Comparison of ENCODE assay signal across 1 worm cellular context in the genomic region with DNA sequence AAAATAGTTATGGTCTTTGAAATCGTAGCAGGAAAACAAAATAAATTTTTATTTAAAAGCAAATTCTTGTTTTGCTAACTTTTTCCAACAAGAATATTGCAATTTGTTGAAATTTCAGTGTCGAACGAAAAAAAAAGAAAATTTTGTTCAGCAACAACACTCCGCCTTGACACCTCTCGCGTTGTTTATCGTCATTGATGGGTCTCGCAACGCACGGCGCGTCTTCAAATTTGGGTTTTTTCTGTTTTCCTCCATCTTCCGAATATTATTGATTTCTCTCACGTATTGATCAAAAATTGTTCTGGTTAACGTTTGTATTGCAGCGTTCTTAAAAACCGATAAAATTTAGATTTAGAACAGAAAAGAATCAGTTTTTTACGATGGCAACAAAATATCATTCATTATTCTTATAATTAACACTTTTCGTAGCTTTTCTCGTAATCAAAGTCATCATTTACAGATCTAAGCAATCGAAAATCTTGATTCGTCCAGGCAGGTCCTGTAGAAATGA.
TF ChIP-seq lines count a peak whose summit lies in the region.

A gene (plus strand): TSS at position 461 of the 511 bp plus-strand sequence.

TF ChIP-seq in whole organism, L1 larva, 84 proteins besides CTCF, POLR2A, EP300 and RAD21 (continued from another document):
- TF ChIP-seq F16B12.6 (tag; optimal IDR thresholded peaks at IDR 0.05; lab: Kevin White, UChicago): peak; percentile 31
- TF ChIP-seq nhr-47 (tag; optimal IDR thresholded peaks at IDR 0.05; lab: Kevin White, UChicago): peak; percentile 19
- TF ChIP-seq aha-1 (tag; optimal IDR thresholded peaks at IDR 0.05; lab: Kevin White, UChicago): no peak
- peak; percentile 32 for TF ChIP-seq mep-1 (tag; optimal IDR thresholded peaks at IDR 0.05; lab: Kevin White, UChicago)
- peak in 1 of 2 experiments; percentile 44 for TF ChIP-seq mdl-1 (tag; optimal IDR thresholded peaks at IDR 0.05; lab: Kevin White, UChicago)
- peak in 1 of 3 experiments; percentile 26 for TF ChIP-seq ceh-82 (tag; optimal IDR thresholded peaks at IDR 0.05; lab: Kevin White, UChicago)
- TF ChIP-seq nhr-28 (tag; optimal IDR thresholded peaks at IDR 0.05; lab: Kevin White, UChicago): no peak
- no peak for TF ChIP-seq sptf-1 (tag; optimal IDR thresholded peaks at IDR 0.05; lab: Kevin White, UChicago)
- TF ChIP-seq blmp-1 (tag; optimal IDR thresholded peaks at IDR 0.05; lab: Kevin White, UChicago): peak; percentile 33
- TF ChIP-seq elt-3 (tag; optimal IDR thresholded peaks at IDR 0.05; lab: Kevin White, UChicago): peak in 1 of 6 experiments; percentile 14
- TF ChIP-seq egl-13 (tag; optimal IDR thresholded peaks at IDR 0.05; lab: Kevin White, UChicago): no peak
- peak; percentile 10 for TF ChIP-seq nhr-20 (tag; optimal IDR thresholded peaks at IDR 0.05; lab: Kevin White, UChicago)
- peak in 1 of 3 experiments; percentile 82 for TF ChIP-seq dpl-1 (GFP tag; optimal IDR thresholded peaks at IDR 0.05; lab: Kevin White, UChicago)
- no peak for TF ChIP-seq lin-15B (tag; optimal IDR thresholded peaks at IDR 0.05; lab: Kevin White, UChicago)
- TF ChIP-seq ceh-90 (tag; optimal IDR thresholded peaks at IDR 0.05; lab: Kevin White, UChicago): no peak
- TF ChIP-seq unc-130 (tag; optimal IDR thresholded peaks at IDR 0.05; lab: Kevin White, UChicago): peak; percentile 40
TF ChIP-seq in whole organism, L1 larva: peak in this region for 23.
